Fruit fly (Drosophila melanogaster): Measurements from ENCODE around the gene if.

DNA sequence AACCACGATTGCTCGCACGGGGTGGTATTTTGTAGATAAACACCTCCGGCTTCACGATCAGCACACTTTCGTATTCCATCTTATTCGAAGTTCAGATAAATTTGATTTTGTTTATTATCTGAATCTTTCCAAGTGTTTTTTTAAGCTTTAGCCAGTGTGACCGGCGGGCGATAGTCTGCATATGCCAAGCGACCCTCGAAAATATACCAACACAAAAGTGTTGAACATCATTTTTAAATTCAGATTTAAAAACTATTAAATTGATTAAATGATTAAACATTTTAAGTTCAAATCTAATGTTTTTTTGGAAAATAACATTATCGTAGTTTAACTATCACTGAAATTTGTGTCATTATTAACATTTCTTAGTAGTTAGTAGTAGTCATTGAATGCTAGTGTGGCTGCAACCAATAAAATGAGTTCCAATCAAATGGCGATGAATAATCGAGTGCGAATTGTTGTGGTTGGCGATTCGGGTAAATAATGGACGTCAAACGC, 17.3 kb upstream of the if start, which contains the start of the genes CG9132 and CG4789:
- TF ChIP-seq Hr96 (GFP tag; optimal IDR thresholded peaks at IDR 0.05) (no peak), kay (GFP tag; ENCODE audit: borderline replicate concordance) (no peak), CG7101 (tag; optimal IDR thresholded peaks at IDR 0.05) (no peak), CG1620 (GFP tag; optimal IDR thresholded peaks at IDR 0.05) (no peak), bab1 (GFP tag; optimal IDR thresholded peaks at IDR 0.05) (no peak), Crg-1 (GFP tag; optimal IDR thresholded peaks at IDR 0.05) (no peak), Mnt (GFP tag; optimal IDR thresholded peaks at IDR 0.05) (no peak), pad (GFP tag; optimal IDR thresholded peaks at IDR 0.05) (no peak), CG14711 (tag; optimal IDR thresholded peaks at IDR 0.05) (no peak), cic (GFP tag; optimal IDR thresholded peaks at IDR 0.05) (no peak)

Measured in whole organism, adult.